Fruit fly (Drosophila melanogaster): ENCODE measurements around the gene CG12594.

Gene CG12594

dm6 chr3R:11757197-11757856 is 35.8 kb downstream of the CG12594 start:
- no peak for TF ChIP-seq EcR (GFP tag; optimal IDR thresholded peaks at IDR 0.05)
- TF ChIP-seq CG8478 (optimal IDR thresholded peaks at IDR 0.05), result no peak
- no peak for TF ChIP-seq pan (optimal IDR thresholded peaks at IDR 0.05)
- TF ChIP-seq usp (GFP tag; optimal IDR thresholded peaks at IDR 0.05), result no peak
- TF ChIP-seq psq (optimal IDR thresholded peaks at IDR 0.05), result no peak

dm6 chr3R:11758160-11758506 is 36.6 kb downstream of the CG12594 start:
- TF ChIP-seq psq (optimal IDR thresholded peaks at IDR 0.05) (no peak), usp (GFP tag; optimal IDR thresholded peaks at IDR 0.05) (no peak), pan (optimal IDR thresholded peaks at IDR 0.05) (no peak), Dll (optimal IDR thresholded peaks at IDR 0.05) (no peak), CG8478 (optimal IDR thresholded peaks at IDR 0.05) (no peak), EcR (GFP tag; optimal IDR thresholded peaks at IDR 0.05) (no peak)

- no peak for TF ChIP-seq CG8478 (optimal IDR thresholded peaks at IDR 0.05)
- TF ChIP-seq pan (optimal IDR thresholded peaks at IDR 0.05), result no peak
- TF ChIP-seq EcR (GFP tag; optimal IDR thresholded peaks at IDR 0.05), result no peak
- TF ChIP-seq usp (GFP tag; optimal IDR thresholded peaks at IDR 0.05), result no peak
- no peak for TF ChIP-seq Dll (optimal IDR thresholded peaks at IDR 0.05)
- no peak for TF ChIP-seq psq (optimal IDR thresholded peaks at IDR 0.05)
Measured at dm6 chr3R:11758507-11759184, 37.1 kb downstream of the CG12594 start.

dm6 chr3R:11759185-11759731 is 37.7 kb downstream of the CG12594 start:
- TF ChIP-seq usp (GFP tag; optimal IDR thresholded peaks at IDR 0.05) (no peak), EcR (GFP tag; optimal IDR thresholded peaks at IDR 0.05) (no peak), CG8478 (optimal IDR thresholded peaks at IDR 0.05) (no peak), psq (optimal IDR thresholded peaks at IDR 0.05) (no peak)

dm6 chr3R:11759971-11760370 is 38.4 kb downstream of the CG12594 start:
- no peak for TF ChIP-seq psq (optimal IDR thresholded peaks at IDR 0.05)

- TF ChIP-seq Dll (optimal IDR thresholded peaks at IDR 0.05) (peak; percentile 83), psq (optimal IDR thresholded peaks at IDR 0.05) (no peak)
Measured at dm6 chr3R:11760669-11761387, 39.3 kb downstream of the CG12594 start.

- TF ChIP-seq CG8478 (optimal IDR thresholded peaks at IDR 0.05), result no peak
- TF ChIP-seq Dll (optimal IDR thresholded peaks at IDR 0.05), result no peak
- no peak for TF ChIP-seq pan (optimal IDR thresholded peaks at IDR 0.05)
- TF ChIP-seq psq (optimal IDR thresholded peaks at IDR 0.05), result no peak
- no peak for TF ChIP-seq usp (GFP tag; optimal IDR thresholded peaks at IDR 0.05)
- no peak for TF ChIP-seq EcR (GFP tag; optimal IDR thresholded peaks at IDR 0.05)
Measured at dm6 chr3R:11761718-11762117, 40.2 kb downstream of the CG12594 start.

- no peak for TF ChIP-seq usp (GFP tag; optimal IDR thresholded peaks at IDR 0.05)
Measured at dm6 chr3R:11762500-11762899, 41.0 kb downstream of the CG12594 start.

dm6 chr3R:11763494-11764278 is 42.2 kb downstream of the CG12594 start:
- TF ChIP-seq CG8478 (optimal IDR thresholded peaks at IDR 0.05), result no peak
- TF ChIP-seq Dll (optimal IDR thresholded peaks at IDR 0.05), result peak; percentile 12
- no peak for TF ChIP-seq EcR (GFP tag; optimal IDR thresholded peaks at IDR 0.05)

dm6 chr3R:11764279-11764880 is 42.8 kb downstream of the CG12594 start, which contains the start of gene Lk6:
Lk6 (minus strand) TSS chr3R:11764457.
- TF ChIP-seq EcR (GFP tag; optimal IDR thresholded peaks at IDR 0.05), result no peak
- TF ChIP-seq CG8478 (optimal IDR thresholded peaks at IDR 0.05), result no peak
- no peak for TF ChIP-seq psq (optimal IDR thresholded peaks at IDR 0.05)
- no peak for TF ChIP-seq pan (optimal IDR thresholded peaks at IDR 0.05)
- TF ChIP-seq Dll (optimal IDR thresholded peaks at IDR 0.05), result no peak
- TF ChIP-seq usp (GFP tag; optimal IDR thresholded peaks at IDR 0.05), result no peak

dm6 chr3R:11770733-11771132 is 49.2 kb downstream of the CG12594 start:
- TF ChIP-seq Dll (optimal IDR thresholded peaks at IDR 0.05), result no peak
- no peak for TF ChIP-seq pan (optimal IDR thresholded peaks at IDR 0.05)
- TF ChIP-seq usp (GFP tag; optimal IDR thresholded peaks at IDR 0.05), result no peak
- no peak for TF ChIP-seq EcR (GFP tag; optimal IDR thresholded peaks at IDR 0.05)
- TF ChIP-seq psq (optimal IDR thresholded peaks at IDR 0.05), result no peak
- TF ChIP-seq CG8478 (optimal IDR thresholded peaks at IDR 0.05), result no peak

- TF ChIP-seq psq (optimal IDR thresholded peaks at IDR 0.05) (no peak), CG8478 (optimal IDR thresholded peaks at IDR 0.05) (no peak), EcR (GFP tag; optimal IDR thresholded peaks at IDR 0.05) (no peak), usp (GFP tag; optimal IDR thresholded peaks at IDR 0.05) (no peak), pan (optimal IDR thresholded peaks at IDR 0.05) (no peak), Dll (optimal IDR thresholded peaks at IDR 0.05) (no peak)
Measured at dm6 chr3R:11771492-11771891, 50.0 kb downstream of the CG12594 start.
